Worm (Caenorhabditis elegans) whole organism, young adult: ENCODE measurements around the gene acp-1.

Source experiments
- F49E8.2 ChIP-seq: sonication (generic microtip); optimal IDR thresholded peaks from 3 replicates; lab custom pipeline; 2017; ENCODE audit warnings: missing genetic modification characterization, mild to moderate bottlenecking, missing compliant biosample characterization, antibody characterized with exemption, moderate library complexity; ENCODE audit not compliant: insufficient read depth
- T26A5.8 ChIP-seq: sonication (generic microtip); optimal IDR thresholded peaks from 2 replicates; lab custom pipeline; 2016; ENCODE audit warnings: missing genetic modification characterization, missing compliant biosample characterization
- akir-1 ChIP-seq: fragments of 200-800 bp; sonication (Bioruptor generic); optimal IDR thresholded peaks from 2 replicates; lab custom pipeline; 2018; ENCODE audit warnings: mild to moderate bottlenecking, missing genetic modification characterization, moderate library complexity, missing compliant biosample characterization
- ama-1 ChIP-seq, 3 experiments: fragments of 150-350 bp in 1 of 3; sonication (generic microtip) in 2 of 3; optimal IDR thresholded peaks; 2 replicates each; lab custom pipeline; 2014 to 2018; ENCODE audit warnings: missing biosample characterization in 2 of 3, missing genetic modification characterization in 2 of 3, missing genetic modification reagents in 2 of 3
- ceh-40 ChIP-seq: fragments of 200-800 bp; sonication (Bioruptor generic); IDR thresholded peaks from 2 replicates; pipeline ENCODE4 v1.3.6; 2022; ENCODE audit warnings: missing genetic modification characterization, missing compliant biosample characterization
- egl-18 ChIP-seq: fragments of 200-800 bp; sonication (Bioruptor generic); IDR thresholded peaks from 2 replicates; pipeline ENCODE4 v1.3.6; 2022; ENCODE audit warnings: missing genetic modification reagents, missing genetic modification characterization, missing compliant biosample characterization
- ets-4 ChIP-seq: fragments of 200-800 bp; sonication (Bioruptor generic); optimal IDR thresholded peaks from 2 replicates; lab custom pipeline; 2018; ENCODE audit warnings: mild to moderate bottlenecking, missing genetic modification characterization, missing compliant biosample characterization
- hmg-20 ChIP-seq: fragments of 200-800 bp; sonication (Bioruptor generic); IDR thresholded peaks from 2 replicates; pipeline ENCODE4 v1.3.6; 2022; ENCODE audit warnings: missing genetic modification reagents, missing genetic modification characterization, missing compliant biosample characterization
- nfyb-1 ChIP-seq: fragments of 200-800 bp; sonication (Bioruptor generic); IDR thresholded peaks from 2 replicates; pipeline ENCODE4 v1.3.6; 2022; ENCODE audit warnings: missing genetic modification reagents, missing genetic modification characterization, missing compliant biosample characterization
- snpc-4 ChIP-seq, 5 experiments: fragments of 150-350 bp in 1 of 5; sonication (generic microtip) in 4 of 5; optimal IDR thresholded peaks; 2 replicates each; lab custom pipeline; 2014 to 2018; ENCODE audit warnings: missing genetic modification characterization in 5 of 5, missing biosample characterization in 3 of 5, antibody characterized with exemption in 2 of 5, mild to moderate bottlenecking in 2 of 5, missing compliant biosample characterization in 2 of 5, missing genotype in 2 of 5, moderate library complexity in 2 of 5, missing genetic modification reagents in 1 of 5
- tbx-9 ChIP-seq: sonication (generic microtip); optimal IDR thresholded peaks from 2 replicates; lab custom pipeline; 2016; ENCODE audit warnings: borderline replicate concordance, missing genetic modification characterization, inconsistent platforms, missing compliant biosample characterization
- unc-62 ChIP-seq: fragments of 150-350 bp; optimal IDR thresholded peaks from 2 replicates; lab custom pipeline; 2014; ENCODE audit warnings: missing biosample characterization, missing genetic modification reagents, missing genetic modification characterization
- ztf-26 ChIP-seq: sonication (generic microtip); optimal IDR thresholded peaks from 2 replicates; lab custom pipeline; 2017; ENCODE audit warnings: missing genetic modification characterization, missing compliant biosample characterization

ce11 chrX:3411565-3412022 lies 26.3 kb upstream of the acp-1 start, which contains the start of gene unc-78:
- TF ChIP-seq ceh-40 (GFP tag; lab: Robert Waterston, UW) (no peak), ztf-26 (tag; lab: Kevin White, UChicago) (no peak), snpc-4 (GFP tag; optimal IDR thresholded peaks at IDR 0.05; lab: Kevin White, UChicago) (no peak), snpc-4 (tag; optimal IDR thresholded peaks at IDR 0.05; lab: Kevin White, UChicago) (no peak), egl-18 (GFP tag; lab: Robert Waterston, UW) (no peak), T26A5.8 (tag; lab: Kevin White, UChicago) (no peak), F49E8.2 (tag; lab: Kevin White, UChicago) (no peak), ama-1 (optimal IDR thresholded peaks at IDR 0.05; lab: Kevin White, UChicago) (no peak), ama-1 (GFP tag; optimal IDR thresholded peaks at IDR 0.05; lab: Kevin White, UChicago) (no peak), tbx-9 (no peak), unc-62 (no peak), hmg-20 (no peak), akir-1 (GFP tag; lab: Kevin White, UChicago) (no peak), ets-4 (GFP tag; lab: Kevin White, UChicago) (no peak), nfyb-1 (GFP tag; lab: Robert Waterston, UW) (no peak)
